Fruit fly (Drosophila melanogaster): ENCODE data around the gene CG10365.

- TF ChIP-seq EcR (GFP tag; optimal IDR thresholded peaks at IDR 0.05), result no peak
- no peak for TF ChIP-seq usp (GFP tag; optimal IDR thresholded peaks at IDR 0.05)
- TF ChIP-seq psq (optimal IDR thresholded peaks at IDR 0.05), result no peak
These were observed at the start of gene CG10365 for dm6 chr3R:23722680-23723372.
